Worm (Caenorhabditis elegans): ENCODE data around the gene uig-1.

Gene uig-1

ce11 chrV:13330919-13331318 is 35.1 kb upstream of the uig-1 start, which contains the start of gene nhr-129:
Gene nhr-129 (minus strand): TSS chrV:13331019.
- no peak for TF ChIP-seq tbx-37 (GFP tag; conservative IDR thresholded peaks at IDR 0.05)

- no peak for TF ChIP-seq ama-1 (optimal IDR thresholded peaks at IDR 0.05)
- TF ChIP-seq flt-1 (GFP tag; IDR thresholded peaks at IDR 0.05) = no peak
- no peak for TF ChIP-seq F13C5.2 (tag; optimal IDR thresholded peaks at IDR 0.05)
- no peak for TF ChIP-seq scrt-1 (GFP tag; IDR thresholded peaks at IDR 0.05)
- no peak for TF ChIP-seq hmbx-1 (tag; optimal IDR thresholded peaks at IDR 0.05)
- no peak for TF ChIP-seq ets-7 (tag; optimal IDR thresholded peaks at IDR 0.05)
- TF ChIP-seq tbx-11 (GFP tag; IDR thresholded peaks at IDR 0.05) = no peak
- TF ChIP-seq B0310.2 (tag; optimal IDR thresholded peaks at IDR 0.05) = no peak
Observed at ce11 chrV:13327463-13327862, 31.7 kb upstream of the uig-1 start, which contains the start of gene str-37. Gene str-37 (plus strand): TSS chrV:13327763.

DNA sequence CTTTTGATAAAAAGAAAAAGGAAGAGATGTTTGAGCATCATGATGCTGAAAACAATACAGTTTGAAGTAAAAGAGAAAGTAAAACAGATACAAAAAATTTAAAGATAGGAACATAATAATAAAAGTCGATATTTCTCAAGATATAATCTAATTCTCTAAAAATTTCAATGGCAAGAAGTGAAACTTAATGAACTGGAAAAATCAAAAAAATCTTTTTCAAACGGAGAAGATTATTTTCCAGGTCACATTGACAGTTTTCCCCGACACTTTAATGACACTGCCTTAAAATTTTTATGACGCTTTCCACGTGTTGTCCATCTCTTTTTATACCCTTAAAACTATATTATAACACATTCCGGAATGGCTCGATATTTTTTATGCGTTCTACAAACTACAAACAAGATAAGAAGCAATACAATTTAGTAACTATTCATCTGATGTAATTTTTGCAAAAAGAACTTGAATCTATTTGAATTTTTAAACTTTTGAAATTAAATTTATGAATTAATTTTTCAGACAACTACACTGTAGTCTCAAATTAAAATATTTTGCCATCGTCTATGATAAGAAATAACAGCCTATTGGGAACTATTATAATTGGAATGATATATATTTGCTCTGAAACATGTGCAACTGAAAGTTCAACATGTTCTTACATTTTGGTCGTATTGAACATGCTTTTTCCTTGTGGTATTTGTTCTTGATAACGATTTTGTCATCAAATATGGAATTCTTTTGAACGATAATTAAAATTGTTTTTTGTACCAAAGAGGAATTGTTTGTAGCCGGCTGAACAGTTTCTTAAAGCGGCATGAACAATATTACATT is 29.4 kb upstream of the uig-1 start, which contains the start of gene C50B6.7:
Gene C50B6.7, minus strand, starts transcription at position 51 of the 828 bp plus-strand sequence.
- TF ChIP-seq scrt-1 (GFP tag; IDR thresholded peaks at IDR 0.05) (no peak), hnd-1 (tag; optimal IDR thresholded peaks at IDR 0.05) (no peak), hmg-4 (GFP tag; optimal IDR thresholded peaks at IDR 0.05) (no peak), ceh-13 (GFP tag; optimal IDR thresholded peaks at IDR 0.05) (no peak), hmbx-1 (tag; optimal IDR thresholded peaks at IDR 0.05) (no peak), pes-1 (GFP tag; IDR thresholded peaks at IDR 0.05) (no peak), ama-1 (optimal IDR thresholded peaks at IDR 0.05) (no peak), flt-1 (GFP tag; IDR thresholded peaks at IDR 0.05) (no peak), aly-1 (tag; optimal IDR thresholded peaks at IDR 0.05) (no peak), tbx-37 (GFP tag; conservative IDR thresholded peaks at IDR 0.05) (no peak)

DNA sequence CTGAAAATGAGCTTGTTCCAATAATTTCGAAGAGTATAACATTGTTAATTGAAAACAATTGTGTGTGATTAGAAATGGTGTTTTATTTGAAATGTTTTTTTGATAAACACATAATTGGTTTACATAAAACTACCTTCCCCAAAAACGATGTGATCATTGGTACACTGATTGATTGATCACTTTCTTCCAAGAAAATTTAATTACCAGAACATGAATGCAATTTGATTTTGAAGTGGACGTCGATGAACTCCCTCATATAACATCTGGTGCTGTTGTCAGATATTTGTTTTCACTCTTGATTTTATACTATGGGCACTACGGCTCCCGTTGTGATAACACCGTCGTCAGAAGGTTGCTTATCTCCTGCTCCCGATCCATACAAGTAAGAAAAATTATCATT is 24.9 kb upstream of the uig-1 start, which contains the start of gene srh-15:
Gene srh-15, plus strand, starts transcription at position 301 of the 400 bp plus-strand sequence.
- TF ChIP-seq ets-7 (tag; optimal IDR thresholded peaks at IDR 0.05) (no peak), aly-1 (tag; optimal IDR thresholded peaks at IDR 0.05) (no peak), pes-1 (GFP tag; IDR thresholded peaks at IDR 0.05) (no peak)

DNA sequence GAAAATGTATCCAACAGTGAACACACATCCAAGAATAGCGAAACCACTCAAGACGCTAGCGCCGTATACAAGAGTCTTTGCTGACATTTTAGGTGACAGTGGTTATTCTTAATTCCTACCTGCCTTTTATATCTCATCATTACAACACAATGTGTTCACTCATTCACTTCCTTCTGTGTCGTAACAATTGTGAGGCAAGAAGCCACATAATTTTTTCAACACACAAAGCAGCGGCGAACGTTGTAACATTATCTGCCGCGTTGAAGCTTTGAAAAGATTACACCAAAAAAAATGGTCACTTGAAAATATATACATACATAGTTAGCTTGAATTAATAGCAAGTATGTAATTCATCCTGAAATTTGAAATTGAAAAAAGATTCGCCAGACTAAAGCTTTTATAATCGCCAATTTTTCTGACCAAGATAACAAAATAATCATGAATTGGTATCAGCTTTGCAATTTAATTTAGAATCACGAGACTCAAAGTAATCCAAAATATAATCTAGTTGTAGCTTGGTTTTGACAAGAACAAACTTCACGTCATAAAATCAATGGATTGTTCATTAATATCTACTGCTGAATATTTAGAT is 22.2 kb upstream of the uig-1 start, which contains the start of the genes col-161 and srh-18:
Gene col-161, minus strand, starts transcription at position 101 of the 592 bp plus-strand sequence.
Gene srh-18, plus strand, starts transcription at position 542 of the 592 bp plus-strand sequence.
- TF ChIP-seq tbx-11 (GFP tag; IDR thresholded peaks at IDR 0.05) (no peak), hnd-1 (tag; optimal IDR thresholded peaks at IDR 0.05) (no peak), aly-1 (tag; optimal IDR thresholded peaks at IDR 0.05) (no peak), tbx-37 (GFP tag; conservative IDR thresholded peaks at IDR 0.05) (no peak), B0310.2 (tag; optimal IDR thresholded peaks at IDR 0.05) (no peak), ama-1 (optimal IDR thresholded peaks at IDR 0.05) (no peak), flt-1 (GFP tag; IDR thresholded peaks at IDR 0.05) (no peak), hmg-4 (GFP tag; optimal IDR thresholded peaks at IDR 0.05) (no peak), F13C5.2 (tag; optimal IDR thresholded peaks at IDR 0.05) (no peak), ceh-36 (tag; optimal IDR thresholded peaks at IDR 0.05) (no peak)

ce11 chrV:13313045-13313623 is 17.4 kb upstream of the uig-1 start, which contains the start of gene C50B6.3:
Gene C50B6.3 (plus strand): TSS chrV:13313573.
- TF ChIP-seq F13C5.2 (tag; optimal IDR thresholded peaks at IDR 0.05) (no peak), tbx-37 (GFP tag; conservative IDR thresholded peaks at IDR 0.05) (peak; percentile 71)

DNA sequence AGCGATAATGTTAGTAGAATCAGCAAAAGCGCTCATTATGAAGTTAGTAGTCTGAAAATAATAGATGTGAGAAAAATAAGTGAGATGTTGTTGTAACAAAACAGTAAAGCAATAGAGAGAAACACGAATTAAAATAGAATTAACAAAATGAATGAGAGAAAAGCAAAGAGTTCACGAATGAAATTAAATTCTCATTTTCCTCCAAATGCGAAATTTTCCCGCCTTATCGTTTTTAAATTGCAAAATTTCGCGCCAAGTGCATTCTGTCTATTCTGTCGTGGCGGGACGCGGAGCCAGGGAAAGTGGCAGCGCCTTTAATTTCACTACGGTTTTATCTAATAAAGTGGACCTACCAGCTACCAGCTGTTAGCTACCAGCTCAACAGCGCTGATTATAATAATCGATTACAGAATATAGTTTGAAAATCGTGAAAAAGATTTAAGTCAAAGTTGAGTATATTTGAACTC is 16.5 kb upstream of the uig-1 start, which contains the start of gene nasp-2:
Gene nasp-2, minus strand, starts transcription at position 51 of the 467 bp plus-strand sequence.
- TF ChIP-seq sea-1 (GFP tag; conservative IDR thresholded peaks at IDR 0.05) = no peak
- TF ChIP-seq ceh-13 (GFP tag; optimal IDR thresholded peaks at IDR 0.05) = no peak
- TF ChIP-seq ceh-36 (tag; optimal IDR thresholded peaks at IDR 0.05) = no peak
- TF ChIP-seq scrt-1 (GFP tag; IDR thresholded peaks at IDR 0.05) = no peak
- no peak for TF ChIP-seq tbx-11 (GFP tag; IDR thresholded peaks at IDR 0.05)
- TF ChIP-seq hmbx-1 (tag; optimal IDR thresholded peaks at IDR 0.05) = no peak
- no peak for TF ChIP-seq flt-1 (GFP tag; IDR thresholded peaks at IDR 0.05)

ce11 chrV:13309806-13310205 is 14.0 kb upstream of the uig-1 start:
- TF ChIP-seq hmg-4 (GFP tag; optimal IDR thresholded peaks at IDR 0.05) (no peak), hmbx-1 (tag; optimal IDR thresholded peaks at IDR 0.05) (no peak), pes-1 (GFP tag; IDR thresholded peaks at IDR 0.05) (no peak), B0310.2 (tag; optimal IDR thresholded peaks at IDR 0.05) (no peak), F13C5.2 (tag; optimal IDR thresholded peaks at IDR 0.05) (no peak), ceh-36 (tag; optimal IDR thresholded peaks at IDR 0.05) (no peak), ama-1 (optimal IDR thresholded peaks at IDR 0.05) (no peak), ceh-13 (GFP tag; optimal IDR thresholded peaks at IDR 0.05) (no peak), aly-1 (tag; optimal IDR thresholded peaks at IDR 0.05) (no peak), ets-7 (tag; optimal IDR thresholded peaks at IDR 0.05) (no peak), sea-1 (GFP tag; conservative IDR thresholded peaks at IDR 0.05) (no peak), hnd-1 (tag; optimal IDR thresholded peaks at IDR 0.05) (no peak), scrt-1 (GFP tag; IDR thresholded peaks at IDR 0.05) (no peak), flt-1 (GFP tag; IDR thresholded peaks at IDR 0.05) (no peak), tra-4 (tag; optimal IDR thresholded peaks at IDR 0.05) (no peak), tbx-37 (GFP tag; conservative IDR thresholded peaks at IDR 0.05) (no peak), tbx-11 (GFP tag; IDR thresholded peaks at IDR 0.05) (no peak)

Measured in whole organism, early embryonic.